Worm (Caenorhabditis elegans) whole organism, L3 larva: ENCODE data around the gene clec-82.

Experiments used
- jun-1 ChIP-seq: fragments of 150-350 bp; optimal IDR thresholded peaks from 2 replicates; lab custom pipeline; 2014; ENCODE audit warnings: missing biosample characterization, missing genetic modification reagents, missing genetic modification characterization
- lin-15B ChIP-seq: fragments of 150-350 bp; optimal IDR thresholded peaks from 2 replicates; lab custom pipeline; 2014; ENCODE audit warnings: missing biosample characterization, missing genetic modification characterization
- mdl-1 ChIP-seq: fragments of 150-350 bp; optimal IDR thresholded peaks from 2 replicates; lab custom pipeline; 2014; ENCODE audit warnings: missing biosample characterization, missing genetic modification characterization
- nhr-12 ChIP-seq: fragments of 150-350 bp; optimal IDR thresholded peaks from 2 replicates; lab custom pipeline; 2014; ENCODE audit warnings: missing biosample characterization, missing genetic modification characterization
- nhr-237 ChIP-seq: fragments of 150-350 bp; optimal IDR thresholded peaks from 2 replicates; lab custom pipeline; 2014; ENCODE audit warnings: missing biosample characterization, missing genetic modification characterization
- nhr-25 ChIP-seq: sonication (generic microtip); optimal IDR thresholded peaks from 2 replicates; lab custom pipeline; 2017; ENCODE audit warnings: missing biosample characterization, missing genetic modification characterization
- skn-1 ChIP-seq: fragments of 150-350 bp; optimal IDR thresholded peaks from 2 replicates; lab custom pipeline; 2014; ENCODE audit warnings: missing biosample characterization, missing genetic modification characterization
- snpc-4 ChIP-seq: fragments of 150-350 bp; optimal IDR thresholded peaks from 2 replicates; lab custom pipeline; 2014; ENCODE audit warnings: missing biosample characterization, missing genetic modification characterization
- unc-39 ChIP-seq: sonication (generic microtip); optimal IDR thresholded peaks from 4 replicates; lab custom pipeline; 2017; ENCODE audit warnings: missing biosample characterization, missing genetic modification characterization
- unc-62 ChIP-seq: fragments of 150-350 bp; sonication (generic microtip); optimal IDR thresholded peaks from 4 replicates; lab custom pipeline; 2014; ENCODE audit warnings: missing biosample characterization, missing genetic modification reagents, missing genetic modification characterization
- zag-1 ChIP-seq: fragments of 150-350 bp; optimal IDR thresholded peaks from 2 replicates; lab custom pipeline; 2014; ENCODE audit warnings: missing biosample characterization, missing genetic modification characterization
- ztf-4 ChIP-seq: fragments of 150-350 bp; optimal IDR thresholded peaks from 2 replicates; lab custom pipeline; 2014; ENCODE audit warnings: missing biosample characterization, missing genetic modification characterization

DNA sequence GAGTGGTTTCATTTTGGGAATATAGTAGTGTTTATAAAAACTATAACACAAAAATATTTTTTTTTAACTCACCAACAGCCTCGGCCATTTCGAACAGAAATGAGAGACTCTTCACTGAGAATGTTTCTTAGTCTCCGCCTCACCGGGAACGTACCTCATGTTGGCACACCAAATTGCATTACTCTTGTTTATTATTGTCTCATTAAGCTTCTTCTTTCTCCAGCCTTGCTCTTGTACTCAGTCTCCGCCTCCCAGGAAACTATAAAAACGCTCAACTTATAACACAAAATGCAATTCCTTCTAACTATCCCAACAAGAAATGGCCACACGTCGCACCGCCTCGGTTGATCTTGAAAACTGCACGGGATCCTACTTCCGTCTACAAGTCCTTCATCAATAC, 2.9 kb upstream of the clec-82 start, which contains the start of the genes Y54G2A.48 and pudl-1:
- no peak for TF ChIP-seq jun-1 (tag; lab: Kevin White, UChicago)
- TF ChIP-seq ztf-4 (tag; lab: Kevin White, UChicago) = no peak
- TF ChIP-seq snpc-4 = no peak
- TF ChIP-seq lin-15B (tag; lab: Kevin White, UChicago) = no peak
- no peak for TF ChIP-seq nhr-12 (tag; lab: Kevin White, UChicago)
- no peak for TF ChIP-seq unc-62 (GFP tag; lab: Kevin White, UChicago)
- TF ChIP-seq nhr-25 (tag; lab: Kevin White, UChicago) = no peak
- TF ChIP-seq zag-1 (tag; lab: Kevin White, UChicago) = no peak
- TF ChIP-seq unc-39 = no peak
- no peak for TF ChIP-seq nhr-237 (tag; lab: Kevin White, UChicago)
- no peak for TF ChIP-seq mdl-1 (tag; lab: Kevin White, UChicago)
- no peak for TF ChIP-seq skn-1
